Fruit fly (Drosophila melanogaster) whole organism, prepupa: ENCODE data around the gene CG7896.

ENCODE experiments used
- Blimp-1 ChIP-seq: fragments of 200-800 bp; sonication (Bioruptor generic); optimal IDR thresholded peaks from 3 replicates; lab custom pipeline; 2017; ENCODE audit warnings: missing biosample characterization, missing genetic modification characterization, mild to moderate bottlenecking, moderate library complexity, missing genetic modification reagents
- CG10631 ChIP-seq: fragments of 200-800 bp; sonication (Bioruptor generic); optimal IDR thresholded peaks from 2 replicates; lab custom pipeline; 2016; ENCODE audit warnings: missing biosample characterization, missing genetic modification characterization
- CG10669 ChIP-seq: fragments of 200-800 bp; sonication (Bioruptor generic); optimal IDR thresholded peaks from 3 replicates; lab custom pipeline; 2018; ENCODE audit warnings: missing biosample characterization, mild to moderate bottlenecking, missing genetic modification characterization, moderate library complexity
- CG11294 ChIP-seq: fragments of 200-800 bp; sonication (Bioruptor generic); IDR thresholded peaks from 2 replicates; pipeline ENCODE4 v1.3.6; 2022; ENCODE audit warnings: missing biosample characterization, missing genetic modification characterization
- CG11762 ChIP-seq: fragments of 200-800 bp; sonication (Bioruptor generic); optimal IDR thresholded peaks from 3 replicates; lab custom pipeline; 2016; ENCODE audit warnings: missing biosample characterization, missing genetic modification characterization; ENCODE audit not compliant: insufficient read depth
- CG11902 ChIP-seq: fragments of 200-800 bp; sonication (Bioruptor generic); optimal IDR thresholded peaks from 3 replicates; lab custom pipeline; 2016; ENCODE audit warnings: missing biosample characterization, missing genetic modification characterization
- CG1621 ChIP-seq: fragments of 200-800 bp; sonication (Bioruptor generic); optimal IDR thresholded peaks from 3 replicates; lab custom pipeline; 2018; ENCODE audit warnings: missing biosample characterization, mild to moderate bottlenecking, missing genetic modification characterization
- CG16779 ChIP-seq: fragments of 200-800 bp; sonication (Bioruptor generic); optimal IDR thresholded peaks from 3 replicates; lab custom pipeline; 2017; ENCODE audit warnings: missing biosample characterization, mild to moderate bottlenecking, missing genetic modification characterization
- CG3032 ChIP-seq: fragments of 200-800 bp; optimal IDR thresholded peaks from 2 replicates; lab custom pipeline; 2019; ENCODE audit warnings: missing biosample characterization, mild to moderate bottlenecking, missing genetic modification characterization, moderate library complexity
- CG31627 ChIP-seq: fragments of 200-800 bp; sonication (Bioruptor generic); optimal IDR thresholded peaks from 3 replicates; lab custom pipeline; 2016; ENCODE audit warnings: missing biosample characterization, missing genetic modification characterization
- CG32006 ChIP-seq: fragments of 200-800 bp; sonication (Bioruptor generic); optimal IDR thresholded peaks from 3 replicates; lab custom pipeline; 2017; ENCODE audit warnings: missing biosample characterization, mild to moderate bottlenecking, missing genetic modification characterization
- CG3919 ChIP-seq: fragments of 200-800 bp; sonication (Bioruptor generic); optimal IDR thresholded peaks from 3 replicates; lab custom pipeline; 2016; ENCODE audit warnings: missing biosample characterization, missing genetic modification characterization
- CG4318 ChIP-seq: fragments of 200-800 bp; sonication (Bioruptor generic); optimal IDR thresholded peaks from 3 replicates; lab custom pipeline; 2017; ENCODE audit warnings: missing biosample characterization, mild to moderate bottlenecking, missing genetic modification characterization
- CG6163 ChIP-seq: fragments of 200-800 bp; sonication (Bioruptor generic); IDR thresholded peaks from 3 replicates; pipeline ENCODE4 v1.3.6; 2022; ENCODE audit warnings: missing biosample characterization, missing genetic modification characterization
- CG6276 ChIP-seq: fragments of 200-800 bp; sonication (Bioruptor generic); optimal IDR thresholded peaks from 2 replicates; lab custom pipeline; 2017; ENCODE audit warnings: missing biosample characterization, mild to moderate bottlenecking, missing genetic modification characterization
- CG6792 ChIP-seq: fragments of 200-800 bp; sonication (Bioruptor generic); optimal IDR thresholded peaks from 3 replicates; lab custom pipeline; 2016; ENCODE audit warnings: missing biosample characterization, missing genetic modification characterization
- CG6854 ChIP-seq: fragments of 200-800 bp; sonication (Bioruptor generic); optimal IDR thresholded peaks from 2 replicates; lab custom pipeline; 2017; ENCODE audit warnings: missing biosample characterization, mild to moderate bottlenecking, missing genetic modification characterization
- CG7368 ChIP-seq: fragments of 200-800 bp; sonication (Bioruptor generic); optimal IDR thresholded peaks from 3 replicates; lab custom pipeline; 2016; ENCODE audit warnings: missing biosample characterization, missing genetic modification characterization
- CG8119 ChIP-seq: fragments of 200-800 bp; sonication (Bioruptor generic); IDR thresholded peaks from 3 replicates; pipeline ENCODE4 v1.3.6; 2022; ENCODE audit warnings: missing biosample characterization, missing genetic modification characterization
- CG8319 ChIP-seq: fragments of 200-800 bp; sonication (Bioruptor generic); optimal IDR thresholded peaks from 3 replicates; lab custom pipeline; 2016; ENCODE audit warnings: missing biosample characterization, missing genetic modification characterization
- CG8632 ChIP-seq: fragments of 200-800 bp; sonication (Bioruptor generic); optimal IDR thresholded peaks from 3 replicates; lab custom pipeline; 2016; ENCODE audit warnings: missing biosample characterization, missing genetic modification characterization
- CG9139 ChIP-seq: fragments of 200-800 bp; sonication (Bioruptor generic); optimal IDR thresholded peaks from 3 replicates; lab custom pipeline; 2017; ENCODE audit warnings: missing biosample characterization, mild to moderate bottlenecking, missing genetic modification characterization
- Eip75B ChIP-seq: fragments of 200-800 bp; sonication (Bioruptor generic); optimal IDR thresholded peaks from 3 replicates; lab custom pipeline; 2016; ENCODE audit warnings: missing biosample characterization, missing genetic modification characterization
- Eip78C ChIP-seq: fragments of 200-800 bp; sonication (Bioruptor generic); peaks from one replicate; lab custom pipeline; 2016; ENCODE audit warnings: missing biosample characterization, missing genetic modification characterization
- Eip93F ChIP-seq: fragments of 200-800 bp; sonication (Bioruptor generic); optimal IDR thresholded peaks from 2 replicates; lab custom pipeline; 2016; ENCODE audit warnings: missing biosample characterization, mild to moderate bottlenecking, missing genetic modification characterization
- Ets21C ChIP-seq: fragments of 200-800 bp; sonication (Bioruptor generic); optimal IDR thresholded peaks from 3 replicates; lab custom pipeline; 2016; ENCODE audit warnings: missing biosample characterization, missing genetic modification characterization
- Ets96B ChIP-seq: fragments of 200-800 bp; optimal IDR thresholded peaks from 2 replicates; lab custom pipeline; 2019; ENCODE audit warnings: missing biosample characterization, mild to moderate bottlenecking, missing genetic modification characterization, moderate library complexity
- Gug ChIP-seq: fragments of 200-800 bp; sonication (Bioruptor generic); IDR thresholded peaks from 2 replicates; pipeline ENCODE4 v1.3.6; 2022; ENCODE audit warnings: missing biosample characterization, missing genetic modification characterization
- Hr38 ChIP-seq: sonication (Bioruptor generic); optimal IDR thresholded peaks from 2 replicates; lab custom pipeline; 2016; ENCODE audit warnings: missing biosample characterization, missing genetic modification characterization
- Hr39 ChIP-seq: fragments of 200-800 bp; sonication (Bioruptor generic); optimal IDR thresholded peaks from 2 replicates; lab custom pipeline; 2016; ENCODE audit warnings: missing biosample characterization, missing genetic modification characterization
- Hr4 ChIP-seq: fragments of 200-800 bp; sonication (Bioruptor generic); optimal IDR thresholded peaks from 3 replicates; lab custom pipeline; 2016; ENCODE audit warnings: missing biosample characterization, missing genetic modification characterization
- Lpt ChIP-seq: fragments of 200-800 bp; sonication (Bioruptor generic); optimal IDR thresholded peaks from 3 replicates; lab custom pipeline; 2016; ENCODE audit warnings: missing biosample characterization, missing genetic modification characterization
- Met ChIP-seq: fragments of 200-800 bp; sonication (Bioruptor generic); optimal IDR thresholded peaks from 3 replicates; lab custom pipeline; 2016; ENCODE audit warnings: missing biosample characterization, missing genetic modification characterization
- Smox ChIP-seq: fragments of 200-800 bp; sonication (Bioruptor generic); optimal IDR thresholded peaks from 3 replicates; lab custom pipeline; 2016; ENCODE audit warnings: missing biosample characterization, missing genetic modification characterization
- Sox14 ChIP-seq: fragments of 200-800 bp; sonication (Bioruptor generic); optimal IDR thresholded peaks from 3 replicates; lab custom pipeline; 2016; ENCODE audit warnings: missing biosample characterization, missing genetic modification characterization
- Sox15 ChIP-seq: fragments of 200-800 bp; sonication (Bioruptor generic); optimal IDR thresholded peaks from 3 replicates; lab custom pipeline; 2016; ENCODE audit warnings: missing biosample characterization, missing genetic modification characterization
- achi ChIP-seq: fragments of 200-800 bp; sonication (Bioruptor generic); optimal IDR thresholded peaks from 3 replicates; lab custom pipeline; 2016; ENCODE audit warnings: missing biosample characterization, missing genetic modification characterization
- acj6 ChIP-seq: fragments of 200-800 bp; sonication (Bioruptor generic); optimal IDR thresholded peaks from 3 replicates; lab custom pipeline; 2016; ENCODE audit warnings: missing biosample characterization, missing genetic modification characterization
- cyc ChIP-seq: fragments of 200-800 bp; sonication (Bioruptor generic); optimal IDR thresholded peaks from 3 replicates; lab custom pipeline; 2016; ENCODE audit warnings: missing biosample characterization, missing genetic modification characterization
- dac ChIP-seq: fragments of 200-800 bp; sonication (Bioruptor generic); optimal IDR thresholded peaks from 2 replicates; lab custom pipeline; 2017; ENCODE audit warnings: missing biosample characterization, mild to moderate bottlenecking, missing genetic modification characterization
- dsx ChIP-seq: fragments of 200-800 bp; optimal IDR thresholded peaks from 3 replicates; lab custom pipeline; 2019; ENCODE audit warnings: missing biosample characterization, mild to moderate bottlenecking, missing genetic modification characterization, moderate library complexity; ENCODE audit not compliant: poor library complexity, severe bottlenecking
- eg ChIP-seq: fragments of 200-800 bp; sonication (Bioruptor generic); IDR thresholded peaks from 3 replicates; pipeline ENCODE4 v1.3.6; 2022; ENCODE audit warnings: missing biosample characterization, missing genetic modification characterization
- esn ChIP-seq: fragments of 200-800 bp; sonication (Bioruptor generic); optimal IDR thresholded peaks from 2 replicates; lab custom pipeline; 2016; ENCODE audit warnings: missing biosample characterization, mild to moderate bottlenecking, missing genetic modification characterization, moderate library complexity
- fd59A ChIP-seq: fragments of 200-800 bp; sonication (Bioruptor generic); optimal IDR thresholded peaks from 2 replicates; lab custom pipeline; 2017; ENCODE audit warnings: missing biosample characterization, mild to moderate bottlenecking, missing genetic modification characterization, missing genetic modification reagents
- fd85E ChIP-seq: fragments of 200-800 bp; sonication (Bioruptor generic); optimal IDR thresholded peaks from 3 replicates; lab custom pipeline; 2016; ENCODE audit warnings: missing biosample characterization, missing genetic modification characterization
- lz ChIP-seq: fragments of 200-800 bp; sonication (Bioruptor generic); optimal IDR thresholded peaks from 3 replicates; lab custom pipeline; 2016; ENCODE audit warnings: missing biosample characterization, missing genetic modification characterization
- pdm3 ChIP-seq: fragments of 200-800 bp; sonication (Bioruptor generic); optimal IDR thresholded peaks from 3 replicates; lab custom pipeline; 2016; ENCODE audit warnings: missing biosample characterization, missing genetic modification characterization
- salr ChIP-seq, 2 experiments: fragments of 200-800 bp; sonication (Bioruptor generic); optimal IDR thresholded peaks; 3 replicates each; lab custom pipeline; 2016 to 2018; ENCODE audit warnings: missing biosample characterization in 2 of 2, missing genetic modification characterization in 2 of 2, mild to moderate bottlenecking in 1 of 2
- spab ChIP-seq: fragments of 200-800 bp; sonication (Bioruptor generic); optimal IDR thresholded peaks from 2 replicates; lab custom pipeline; 2017; ENCODE audit warnings: missing biosample characterization, mild to moderate bottlenecking, missing genetic modification characterization, missing genetic modification reagents
- svp ChIP-seq: fragments of 200-800 bp; sonication (Bioruptor generic); peaks from one replicate; lab custom pipeline; 2016; ENCODE audit warnings: missing biosample characterization, missing genetic modification characterization
- topi ChIP-seq: fragments of 200-800 bp; sonication (Bioruptor generic); optimal IDR thresholded peaks from 3 replicates; lab custom pipeline; 2016; ENCODE audit warnings: missing biosample characterization, missing genetic modification characterization
- vri ChIP-seq: fragments of 200-800 bp; sonication (Bioruptor generic); optimal IDR thresholded peaks from 3 replicates; lab custom pipeline; 2016; ENCODE audit warnings: missing biosample characterization, mild to moderate bottlenecking, missing genetic modification characterization

The CG7896 gene

DNA sequence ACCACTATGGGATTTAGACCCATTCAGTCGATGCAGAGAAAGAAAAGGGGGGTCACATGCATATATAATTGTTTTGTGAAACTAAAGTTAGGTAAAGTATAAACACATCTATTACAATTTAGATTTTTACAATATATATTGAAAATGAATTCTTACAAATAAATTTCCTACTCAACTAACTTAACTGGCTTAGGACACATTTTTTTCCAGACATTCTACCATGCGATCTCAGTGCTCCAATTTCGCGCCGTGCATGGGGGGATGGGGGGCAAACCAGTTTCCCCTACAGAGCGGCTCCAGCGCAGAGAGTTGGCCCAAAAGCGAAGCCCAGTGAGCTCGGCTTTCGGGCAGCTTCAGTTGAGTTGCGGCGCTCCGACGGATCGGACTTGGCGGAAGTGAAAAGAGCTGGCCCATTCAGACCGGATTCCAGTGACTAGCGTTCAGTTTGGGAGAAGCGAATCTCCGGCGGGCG, at the start of gene CG7896:
Gene CG7896, plus strand, starts transcription at position 354 of the 472 bp plus-strand sequence.
- TF ChIP-seq acj6 (GFP tag; lab: Kevin White, UChicago) (peak; percentile 84), salr (GFP tag; optimal IDR thresholded peaks at IDR 0.05; lab: Kevin White, UChicago) (peak; percentile 18 to 72), CG8119 (GFP tag; lab: Robert Waterston, UW) (peak; percentile 93), fd59A (peak; percentile 76), dsx (GFP tag; lab: Kevin White, UChicago) (peak; percentile 76), spab (GFP tag; lab: Kevin White, UChicago) (peak; percentile 69), Ets21C (GFP tag; lab: Kevin White, UChicago) (peak; percentile 69), pdm3 (GFP tag; lab: Kevin White, UChicago) (peak; percentile 70), Blimp-1 (GFP tag; lab: Kevin White, UChicago) (peak; percentile 49), dac (peak; percentile 67), CG11762 (GFP tag; lab: Kevin White, UChicago) (peak; percentile 65), Eip75B (peak; percentile 76), cyc (GFP tag; lab: Kevin White, UChicago) (peak; percentile 77), CG10631 (GFP tag; lab: Kevin White, UChicago) (peak; percentile 86), esn (peak; percentile 90), Ets96B (tag; lab: Kevin White, UChicago) (peak; percentile 80), CG6276 (peak; percentile 78), achi (GFP tag; lab: Kevin White, UChicago) (peak; percentile 87), Hr38 (GFP tag; lab: Kevin White, UChicago) (no peak), lz (peak; percentile 83), CG3032 (tag; lab: Kevin White, UChicago) (peak; percentile 87), CG32006 (GFP tag; lab: Kevin White, UChicago) (peak; percentile 91), Gug (GFP tag; lab: Robert Waterston, UW) (peak; percentile 80), CG8319 (GFP tag; lab: Kevin White, UChicago) (peak; percentile 78), CG6792 (GFP tag; lab: Kevin White, UChicago) (peak; percentile 87), Eip93F (GFP tag; lab: Kevin White, UChicago) (peak; percentile 33), CG7368 (peak; percentile 74), Hr4 (GFP tag; lab: Kevin White, UChicago) (peak; percentile 87), CG10669 (GFP tag; lab: Kevin White, UChicago) (peak; percentile 73), CG11294 (GFP tag; lab: Robert Waterston, UW) (peak; percentile 80), CG1621 (peak; percentile 50), CG4318 (GFP tag; lab: Kevin White, UChicago) (no peak), Met (peak; percentile 85), Lpt (GFP tag; lab: Kevin White, UChicago) (peak; percentile 73), Sox15 (GFP tag; lab: Kevin White, UChicago) (peak; percentile 75), CG8632 (peak; percentile 81), CG3919 (GFP tag; lab: Kevin White, UChicago) (peak; percentile 83), eg (peak; percentile 88), Smox (peak; percentile 81), Hr39 (GFP tag; lab: Kevin White, UChicago) (peak; percentile 59), CG6163 (GFP tag; lab: Robert Waterston, UW) (peak; percentile 93), Eip78C (GFP tag; lab: Kevin White, UChicago) (peak; percentile 94), fd85E (GFP tag; lab: Kevin White, UChicago) (peak; percentile 34), CG31627 (GFP tag; lab: Kevin White, UChicago) (peak; percentile 67), CG6854 (GFP tag; lab: Kevin White, UChicago) (peak; percentile 67), CG11902 (GFP tag; lab: Kevin White, UChicago) (peak; percentile 76), vri (GFP tag; lab: Kevin White, UChicago) (peak; percentile 72), CG9139 (peak; percentile 55), CG16779 (tag; lab: Kevin White, UChicago) (peak; percentile 51), Sox14 (GFP tag; lab: Kevin White, UChicago) (peak; percentile 70), svp (peak; percentile 97), topi (GFP tag; lab: Kevin White, UChicago) (peak; percentile 80)
